Fruit fly (Drosophila melanogaster) ovary, adult (tissue): ENCODE results near the gene sturkopf.
A peak's percentile ranks its signal among the peaks of the same experiment; 100 is the strongest.

ENCODE experiments used
- CG17801 ChIP-seq: fragments of 200-800 bp; optimal IDR thresholded peaks from 2 replicates; lab custom pipeline; 2019; ENCODE audit warnings: missing biosample characterization, mild to moderate bottlenecking, missing genetic modification characterization, moderate library complexity; ENCODE audit not compliant: partially characterized antibody

sturkopf gene

dm6 chr3L:1334571-1335427 is 21.6 kb upstream of the sturkopf start, which contains the start of the genes Hmbs and CG2211:
Gene Hmbs, plus strand, starts transcription at chr3L:1334889.
Gene CG2211, minus strand, starts transcription at chr3L:1335359.
- peak; percentile 85 for TF ChIP-seq CG17801 (GFP tag; lab: Kevin White, UChicago)

- TF ChIP-seq CG17801 (GFP tag; lab: Kevin White, UChicago) = no peak
Observed at dm6 chr3L:1332973-1333372, 19.8 kb upstream of the sturkopf start, which contains the start of gene msd5. Gene msd5, minus strand, starts transcription at chr3L:1333146.

- TF ChIP-seq CG17801 (GFP tag; lab: Kevin White, UChicago) = no peak
Observed at dm6 chr3L:1331542-1331941, 18.4 kb upstream of the sturkopf start, which contains the start of gene msd1. Gene msd1, plus strand, starts transcription at chr3L:1331744.

dm6 chr3L:1330420-1330819 is 17.2 kb upstream of the sturkopf start:
- TF ChIP-seq CG17801 (GFP tag; lab: Kevin White, UChicago) = no peak

- no peak for TF ChIP-seq CG17801 (GFP tag; lab: Kevin White, UChicago)
Observed at dm6 chr3L:1329724-1330123, 16.5 kb upstream of the sturkopf start, which contains the start of gene ND-ACP. Gene ND-ACP, plus strand, starts transcription at chr3L:1329949.

dm6 chr3L:1325626-1325937 is 12.4 kb upstream of the sturkopf start:
- TF ChIP-seq CG17801 (GFP tag; lab: Kevin White, UChicago) = no peak

dm6 chr3L:1324818-1325625 is 11.8 kb upstream of the sturkopf start:
- no peak for TF ChIP-seq CG17801 (GFP tag; lab: Kevin White, UChicago)

dm6 chr3L:1323136-1323535 is 10.0 kb upstream of the sturkopf start:
- TF ChIP-seq CG17801 (GFP tag; lab: Kevin White, UChicago) = no peak

dm6 chr3L:1322706-1323105 is 9.5 kb upstream of the sturkopf start, which contains the start of gene CG9184:
Gene CG9184, minus strand, starts transcription at chr3L:1322806.
- no peak for TF ChIP-seq CG17801 (GFP tag; lab: Kevin White, UChicago)

- no peak for TF ChIP-seq CG17801 (GFP tag; lab: Kevin White, UChicago)
Observed at dm6 chr3L:1322159-1322558, 9.0 kb upstream of the sturkopf start.

- TF ChIP-seq CG17801 (GFP tag; lab: Kevin White, UChicago) = no peak
Observed at dm6 chr3L:1320931-1321556, 7.9 kb upstream of the sturkopf start.

- TF ChIP-seq CG17801 (GFP tag; lab: Kevin White, UChicago) = peak; percentile 62
Observed at dm6 chr3L:1320230-1320930, 7.2 kb upstream of the sturkopf start.

dm6 chr3L:1319097-1319725 is 6.0 kb upstream of the sturkopf start:
- TF ChIP-seq CG17801 (GFP tag; lab: Kevin White, UChicago) = no peak

- peak; percentile 13 for TF ChIP-seq CG17801 (GFP tag; lab: Kevin White, UChicago)
Observed at dm6 chr3L:1318241-1318640, 5.1 kb upstream of the sturkopf start, which contains the start of gene Myo61F. Gene Myo61F, plus strand, starts transcription at chr3L:1318480.
